Worm (Caenorhabditis elegans): ENCODE measurements around the gene T11F8.5.

The T11F8.5 gene

ce11 chrIV:5494099-5494498 is 11.3 kb downstream of the T11F8.5 start:
- TF ChIP-seq efl-1 (optimal IDR thresholded peaks at IDR 0.05) (no peak), efl-1 (GFP tag; optimal IDR thresholded peaks at IDR 0.05 in 1 of 2) (peak in 1 of 2 experiments; percentile 54), zag-1 (tag; optimal IDR thresholded peaks at IDR 0.05) (no peak), hpl-2 (GFP tag; optimal IDR thresholded peaks at IDR 0.05) (no peak), lin-39 (tag; optimal IDR thresholded peaks at IDR 0.05) (no peak), blmp-1 (tag; optimal IDR thresholded peaks at IDR 0.05) (no peak)

ce11 chrIV:5501414-5501813 is 18.6 kb downstream of the T11F8.5 start:
- TF ChIP-seq zip-4 (GFP tag; optimal IDR thresholded peaks at IDR 0.05) (no peak), pax-3 (tag; optimal IDR thresholded peaks at IDR 0.05) (no peak), C04F5.9 (tag; optimal IDR thresholded peaks at IDR 0.05) (no peak), nhr-71 (tag; optimal IDR thresholded peaks at IDR 0.05) (no peak), nhr-85 (tag) (no peak), nhr-11 (tag; optimal IDR thresholded peaks at IDR 0.05) (no peak), elt-2 (tag; optimal IDR thresholded peaks at IDR 0.05) (no peak), unc-86 (tag; optimal IDR thresholded peaks at IDR 0.05) (no peak), nhr-19 (GFP tag; conservative IDR thresholded peaks at IDR 0.05) (no peak), efl-1 (optimal IDR thresholded peaks at IDR 0.05) (no peak), efl-1 (GFP tag; optimal IDR thresholded peaks at IDR 0.05 in 1 of 2) (no peak), zag-1 (tag; optimal IDR thresholded peaks at IDR 0.05) (no peak), nhr-77 (tag; optimal IDR thresholded peaks at IDR 0.05) (no peak), elt-3 (tag; optimal IDR thresholded peaks at IDR 0.05) (no peak)

ce11 chrIV:5502610-5503009 is 19.8 kb downstream of the T11F8.5 start:
- TF ChIP-seq ets-5 (GFP tag; IDR thresholded peaks at IDR 0.05) (no peak), nhr-71 (tag; optimal IDR thresholded peaks at IDR 0.05) (no peak), nhr-11 (tag; optimal IDR thresholded peaks at IDR 0.05) (no peak), snpc-4 (tag; optimal IDR thresholded peaks at IDR 0.05) (no peak), ceh-63 (GFP tag; optimal IDR thresholded peaks at IDR 0.05) (no peak), nhr-47 (tag; optimal IDR thresholded peaks at IDR 0.05) (no peak), unc-98 (GFP tag; IDR thresholded peaks at IDR 0.05) (no peak), irx-1 (tag; optimal IDR thresholded peaks at IDR 0.05) (no peak), mdl-1 (tag; optimal IDR thresholded peaks at IDR 0.05) (no peak), egl-27 (tag; optimal IDR thresholded peaks at IDR 0.05) (no peak), grh-1 (GFP tag; IDR thresholded peaks at IDR 0.05) (no peak), sptf-1 (tag; optimal IDR thresholded peaks at IDR 0.05) (no peak), ceh-8 (GFP tag; optimal IDR thresholded peaks at IDR 0.05) (no peak), lin-35 (GFP tag; optimal IDR thresholded peaks at IDR 0.05) (no peak), mep-1 (tag; optimal IDR thresholded peaks at IDR 0.05) (no peak)

- no peak for TF ChIP-seq nhr-77 (tag; optimal IDR thresholded peaks at IDR 0.05)
- TF ChIP-seq hpl-2 (GFP tag; optimal IDR thresholded peaks at IDR 0.05): no peak
- TF ChIP-seq ama-1 (optimal IDR thresholded peaks at IDR 0.05): no peak
- TF ChIP-seq unc-86 (tag; optimal IDR thresholded peaks at IDR 0.05): no peak
- TF ChIP-seq pax-3 (tag; optimal IDR thresholded peaks at IDR 0.05): no peak
- peak; percentile 50 for TF ChIP-seq lin-14 (GFP tag; optimal IDR thresholded peaks at IDR 0.05)
These were observed 23.8 kb downstream of the T11F8.5 start for ce11 chrIV:5506642-5507041.

ce11 chrIV:5507754-5508153 is 24.9 kb downstream of the T11F8.5 start:
- TF ChIP-seq efl-1 (optimal IDR thresholded peaks at IDR 0.05) (no peak), efl-1 (GFP tag; optimal IDR thresholded peaks at IDR 0.05 in 1 of 2) (no peak), rnt-1 (tag; optimal IDR thresholded peaks at IDR 0.05) (peak; percentile 56), nhr-12 (tag; optimal IDR thresholded peaks at IDR 0.05) (no peak), hlh-4 (tag; optimal IDR thresholded peaks at IDR 0.05) (no peak), ets-5 (GFP tag; IDR thresholded peaks at IDR 0.05) (no peak), ztf-4 (tag; optimal IDR thresholded peaks at IDR 0.05) (no peak), lsy-2 (tag; optimal IDR thresholded peaks at IDR 0.05) (peak in 1 of 2 experiments; percentile 1), mep-1 (tag; optimal IDR thresholded peaks at IDR 0.05) (no peak), mab-9 (GFP tag; IDR thresholded peaks at IDR 0.05) (no peak), mdl-1 (tag; optimal IDR thresholded peaks at IDR 0.05) (no peak), ceh-88 (GFP tag; IDR thresholded peaks at IDR 0.05) (no peak), aly-2 (tag; optimal IDR thresholded peaks at IDR 0.05) (no peak), ceh-90 (tag; optimal IDR thresholded peaks at IDR 0.05) (no peak), egl-27 (tag; optimal IDR thresholded peaks at IDR 0.05) (no peak), unc-130 (tag; optimal IDR thresholded peaks at IDR 0.05) (peak; percentile 2), lin-14 (GFP tag; optimal IDR thresholded peaks at IDR 0.05) (peak; percentile 59), isw-1 (GFP tag; IDR thresholded peaks at IDR 0.05) (no peak), dpl-1 (GFP tag; optimal IDR thresholded peaks at IDR 0.05) (no peak), pag-3 (tag; optimal IDR thresholded peaks at IDR 0.05; ENCODE audit: borderline replicate concordance, insufficient read depth) (no peak), nhr-71 (tag; optimal IDR thresholded peaks at IDR 0.05) (no peak), ama-1 (optimal IDR thresholded peaks at IDR 0.05) (no peak), fos-1 (tag; optimal IDR thresholded peaks at IDR 0.05) (no peak)
